Worm (Caenorhabditis elegans): ENCODE measurements around the gene T23F2.2.

T23F2.2 gene

DNA sequence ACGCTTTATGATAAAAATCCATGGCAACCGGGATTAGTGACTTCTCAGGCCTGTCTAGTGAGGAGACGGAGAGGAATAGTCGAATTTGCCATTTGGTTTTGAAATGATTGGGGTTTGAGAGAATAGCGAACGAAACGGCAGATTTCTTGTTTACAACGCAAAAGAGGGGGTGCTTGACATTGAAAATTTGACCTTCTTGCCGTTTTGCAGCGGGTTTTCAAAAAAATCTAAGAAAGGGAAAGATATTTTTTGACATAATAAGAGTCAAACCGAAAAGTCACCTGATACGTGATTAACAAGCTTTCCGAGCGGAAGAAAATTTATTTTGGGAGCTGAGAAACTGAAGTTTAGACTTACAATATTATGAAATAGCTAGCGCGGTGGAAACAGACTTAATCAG is 12.8 kb upstream of the T23F2.2 start:
- TF ChIP-seq unc-3 (GFP tag; conservative IDR thresholded peaks at IDR 0.05) (no peak), unc-3 (tag; optimal IDR thresholded peaks at IDR 0.05) (no peak), ceh-22 (tag; optimal IDR thresholded peaks at IDR 0.05) (no peak), ref-2 (tag; optimal IDR thresholded peaks at IDR 0.05) (no peak), dmd-4 (tag; optimal IDR thresholded peaks at IDR 0.05; ENCODE audit: borderline replicate concordance) (no peak), K09A11.1 (tag; optimal IDR thresholded peaks at IDR 0.05; ENCODE audit: insufficient read depth) (no peak)

DNA sequence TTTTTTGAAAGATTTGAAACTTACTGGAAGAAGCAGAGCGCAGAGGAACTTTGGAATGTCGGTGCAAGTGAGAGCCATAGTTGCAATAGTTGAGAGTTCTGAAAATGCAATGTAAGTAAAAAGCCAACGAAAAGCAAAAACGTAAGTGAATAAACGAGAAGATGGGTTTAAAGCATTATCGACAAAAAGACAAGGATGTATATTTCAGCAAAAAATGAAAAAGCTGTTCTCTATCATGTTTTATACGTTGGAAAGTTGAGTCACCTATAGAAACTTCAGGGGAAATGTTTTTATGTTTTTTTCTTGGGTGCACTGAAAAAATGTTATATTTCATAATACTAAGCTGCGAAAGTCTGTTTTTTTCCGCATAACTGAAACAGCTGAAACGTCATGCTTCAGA is 12.0 kb upstream of the T23F2.2 start, which contains the start of gene T23F2.5:
T23F2.5 (minus strand) TSS at position 101 of the 400 bp plus-strand sequence.
- TF ChIP-seq tbx-2 (tag; optimal IDR thresholded peaks at IDR 0.05) (no peak), ceh-34 (tag; optimal IDR thresholded peaks at IDR 0.05) (no peak), pha-4 (tag; optimal IDR thresholded peaks at IDR 0.05) (no peak), hlh-15 (tag; optimal IDR thresholded peaks at IDR 0.05) (no peak)

DNA sequence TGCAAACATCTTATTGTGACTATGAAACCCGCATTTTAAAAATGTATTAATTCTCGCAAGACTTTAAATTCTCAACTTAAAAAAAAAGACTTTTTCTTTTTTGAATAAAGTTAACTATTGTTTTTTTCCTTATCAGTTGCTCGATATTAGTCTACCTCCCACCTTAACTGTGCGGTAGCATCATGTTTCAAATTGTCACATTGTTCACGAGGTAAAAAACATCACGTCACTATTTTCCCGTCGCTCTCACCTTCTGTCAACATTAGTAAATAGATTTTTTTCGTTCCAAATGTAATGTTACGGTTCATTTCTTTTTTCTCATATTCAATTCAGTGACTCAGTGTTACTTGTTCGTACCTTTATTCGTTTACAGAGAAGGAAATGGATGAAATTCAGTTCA is 11.3 kb upstream of the T23F2.2 start:
- no peak for TF ChIP-seq gmeb-2 (tag; optimal IDR thresholded peaks at IDR 0.05)

ce11 chrX:5515459-5515858 is 10.4 kb upstream of the T23F2.2 start:
- TF ChIP-seq sdc-2 (tag; optimal IDR thresholded peaks at IDR 0.05) (no peak), unc-42 (tag; optimal IDR thresholded peaks at IDR 0.05) (peak; percentile 88)

ce11 chrX:5514984-5515383 is 9.9 kb upstream of the T23F2.2 start, which contains the start of gene T23F2.4:
T23F2.4 (minus strand) TSS chrX:5515084.
- TF ChIP-seq gmeb-2 (tag; optimal IDR thresholded peaks at IDR 0.05) (no peak), ceh-6 (GFP tag; optimal IDR thresholded peaks at IDR 0.05) (no peak), pros-1 (tag; optimal IDR thresholded peaks at IDR 0.05) (no peak), odd-2 (tag; optimal IDR thresholded peaks at IDR 0.05) (no peak), fax-1 (tag; optimal IDR thresholded peaks at IDR 0.05) (no peak), che-1 (tag; optimal IDR thresholded peaks at IDR 0.05) (no peak), nhr-232 (tag; optimal IDR thresholded peaks at IDR 0.05) (no peak), elt-2 (tag; optimal IDR thresholded peaks at IDR 0.05) (no peak), ceh-22 (tag; optimal IDR thresholded peaks at IDR 0.05) (no peak), nhr-11 (tag; optimal IDR thresholded peaks at IDR 0.05) (no peak), pqm-1 (tag; optimal IDR thresholded peaks at IDR 0.05) (no peak), ets-4 (tag; optimal IDR thresholded peaks at IDR 0.05) (no peak), ref-2 (tag; optimal IDR thresholded peaks at IDR 0.05) (no peak)

DNA sequence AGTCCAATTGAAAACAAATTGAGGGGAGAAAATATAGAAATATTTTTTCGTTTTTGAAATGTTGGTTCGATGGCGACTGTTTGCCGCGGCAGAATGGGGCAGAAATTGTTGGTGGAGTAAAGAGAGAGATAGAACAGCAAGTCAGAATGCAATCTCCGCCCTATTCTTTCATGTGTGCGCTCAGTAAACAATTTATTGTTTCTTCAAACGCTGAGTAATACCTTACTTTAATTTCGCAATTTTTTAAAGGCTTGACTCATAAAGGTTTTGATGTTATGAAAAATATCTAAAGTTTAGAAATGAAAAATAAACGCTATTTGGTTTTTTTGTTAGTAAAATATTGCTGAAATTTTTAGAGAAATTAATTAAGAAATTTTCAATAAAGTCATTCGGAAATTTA is 9.3 kb upstream of the T23F2.2 start:
- TF ChIP-seq fax-1 (tag; optimal IDR thresholded peaks at IDR 0.05) (no peak), C08G9.2 (tag; optimal IDR thresholded peaks at IDR 0.05) (no peak), che-1 (tag; optimal IDR thresholded peaks at IDR 0.05) (no peak), ceh-6 (GFP tag; optimal IDR thresholded peaks at IDR 0.05) (no peak), unc-3 (GFP tag; conservative IDR thresholded peaks at IDR 0.05) (no peak), unc-3 (tag; optimal IDR thresholded peaks at IDR 0.05) (no peak), C38D4.7 (GFP tag; optimal IDR thresholded peaks at IDR 0.05) (no peak), madf-2 (tag; optimal IDR thresholded peaks at IDR 0.05) (no peak), hlh-15 (tag; optimal IDR thresholded peaks at IDR 0.05) (no peak), pat-9 (tag; optimal IDR thresholded peaks at IDR 0.05) (no peak), ceh-19 (GFP tag; optimal IDR thresholded peaks at IDR 0.05) (no peak), ceh-30 (tag; optimal IDR thresholded peaks at IDR 0.05) (no peak)

- no peak for TF ChIP-seq K09A11.1 (tag; optimal IDR thresholded peaks at IDR 0.05; ENCODE audit: insufficient read depth)
- TF ChIP-seq unc-3 (GFP tag; conservative IDR thresholded peaks at IDR 0.05), result no peak
- peak; percentile 51 for TF ChIP-seq unc-3 (tag; optimal IDR thresholded peaks at IDR 0.05)
- no peak for TF ChIP-seq ceh-48 (tag; optimal IDR thresholded peaks at IDR 0.05)
These were observed 7.7 kb upstream of the T23F2.2 start for ce11 chrX:5512707-5513106.

All from whole organism, late embryonic.